Worm (Caenorhabditis elegans): ENCODE results near the gene srz-64.

Gene srz-64

DNA sequence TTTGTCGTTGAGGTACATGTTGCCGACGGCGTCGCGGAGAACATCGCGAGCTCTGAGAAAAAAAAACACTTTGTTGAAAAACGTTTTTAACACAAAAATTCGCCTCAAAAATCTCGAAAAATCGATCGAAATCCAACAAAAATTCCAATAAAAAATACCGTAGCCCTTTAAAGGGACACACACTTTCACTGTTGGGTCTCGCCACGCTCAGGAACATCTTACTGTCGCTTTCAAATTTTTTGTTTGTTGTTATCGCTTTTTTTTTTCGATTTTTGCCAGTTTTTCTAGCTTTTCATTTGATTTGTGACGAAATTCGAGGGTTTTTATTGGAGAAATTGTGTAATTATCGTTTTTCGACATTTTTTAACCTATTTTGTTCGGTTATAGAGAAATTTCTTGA is 13.5 kb upstream of the srz-64 start:
- TF ChIP-seq ceh-43 (GFP tag; optimal IDR thresholded peaks at IDR 0.05) (no peak), unc-120 (tag; optimal IDR thresholded peaks at IDR 0.05; ENCODE audit: poor library complexity, severe bottlenecking) (no peak), nhr-2 (tag; optimal IDR thresholded peaks at IDR 0.05) (no peak), ham-2 (GFP tag; optimal IDR thresholded peaks at IDR 0.05) (no peak), unc-62 (GFP tag; optimal IDR thresholded peaks at IDR 0.05) (no peak), mls-2 (tag; optimal IDR thresholded peaks at IDR 0.05) (no peak), mab-5 (tag; optimal IDR thresholded peaks at IDR 0.05) (no peak)

DNA sequence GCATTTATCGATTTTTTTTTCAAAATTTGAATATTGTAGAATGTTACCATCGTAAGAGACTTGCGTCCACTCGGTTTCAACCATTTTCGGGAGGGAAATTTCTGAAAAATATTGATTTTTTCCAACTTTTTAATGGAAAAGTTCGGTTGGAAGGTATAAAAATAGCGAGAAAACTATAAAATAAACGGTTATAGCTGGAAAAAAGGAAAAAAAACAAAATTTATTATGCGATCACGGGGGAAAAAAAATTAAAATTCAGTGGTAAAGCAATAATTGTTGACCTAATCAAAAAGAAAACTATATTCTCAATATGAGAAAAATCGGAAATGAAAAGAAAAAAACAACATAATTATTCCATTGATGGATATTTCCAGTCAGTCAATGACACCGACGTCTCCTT is 13.0 kb upstream of the srz-64 start, which contains the start of gene emc-2:
TSS of gene emc-2 (minus strand) at position 101 of the 400 bp plus-strand sequence.
- no peak for TF ChIP-seq cnd-1 (tag; optimal IDR thresholded peaks at IDR 0.05)
- no peak for TF ChIP-seq nhr-76 (tag; optimal IDR thresholded peaks at IDR 0.05)
- no peak for TF ChIP-seq lin-32 (GFP tag; optimal IDR thresholded peaks at IDR 0.05)
- TF ChIP-seq mls-2 (tag; optimal IDR thresholded peaks at IDR 0.05), result no peak
- TF ChIP-seq zip-8 (tag; optimal IDR thresholded peaks at IDR 0.05), result no peak
- TF ChIP-seq snpc-4 (tag; optimal IDR thresholded peaks at IDR 0.05), result no peak
- TF ChIP-seq blmp-1 (tag; optimal IDR thresholded peaks at IDR 0.05), result no peak
- no peak for TF ChIP-seq nhr-28 (tag; optimal IDR thresholded peaks at IDR 0.05)
- no peak for TF ChIP-seq elt-1 (tag; optimal IDR thresholded peaks at IDR 0.05; ENCODE audit: borderline replicate concordance, insufficient read depth)
- no peak for TF ChIP-seq mab-5 (tag; optimal IDR thresholded peaks at IDR 0.05)
- TF ChIP-seq ceh-43 (GFP tag; optimal IDR thresholded peaks at IDR 0.05), result no peak
- TF ChIP-seq flh-1 (GFP tag; optimal IDR thresholded peaks at IDR 0.05), result no peak
- TF ChIP-seq nhr-2 (tag; optimal IDR thresholded peaks at IDR 0.05), result no peak
- no peak for TF ChIP-seq sptf-1 (tag; optimal IDR thresholded peaks at IDR 0.05)
- no peak for TF ChIP-seq drap-1 (GFP tag; optimal IDR thresholded peaks at IDR 0.05)

DNA sequence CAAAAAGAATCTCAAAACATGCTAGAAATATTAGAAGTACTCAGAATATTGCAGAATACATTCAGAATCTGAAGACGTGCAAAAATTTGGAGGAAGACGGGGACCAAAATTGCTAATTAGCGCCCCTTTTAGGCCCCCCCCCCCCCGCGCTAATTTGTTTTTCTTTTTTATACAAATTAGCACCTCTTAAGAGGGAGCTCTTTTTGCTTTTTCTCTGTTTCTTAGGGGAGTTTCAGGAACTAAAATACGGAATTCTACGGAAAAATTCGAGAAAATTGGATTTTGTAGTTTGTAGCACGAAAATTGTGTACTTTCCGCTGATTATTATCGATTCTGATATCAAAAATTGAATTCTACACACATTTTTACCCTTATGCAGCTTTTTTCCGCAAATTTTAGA is 8.5 kb upstream of the srz-64 start, which contains the start of gene glb-31:
TSS of gene glb-31 (minus strand) at position 101 of the 400 bp plus-strand sequence.
- TF ChIP-seq pha-4 (tag; optimal IDR thresholded peaks at IDR 0.05) (no peak), cnd-1 (tag; optimal IDR thresholded peaks at IDR 0.05) (no peak), elt-1 (tag; optimal IDR thresholded peaks at IDR 0.05; ENCODE audit: borderline replicate concordance, insufficient read depth) (no peak), lin-32 (GFP tag; optimal IDR thresholded peaks at IDR 0.05) (no peak), nhr-12 (tag; optimal IDR thresholded peaks at IDR 0.05) (no peak), nhr-76 (tag; optimal IDR thresholded peaks at IDR 0.05) (no peak), blmp-1 (tag; optimal IDR thresholded peaks at IDR 0.05) (no peak), ceh-43 (GFP tag; optimal IDR thresholded peaks at IDR 0.05) (no peak), elt-3 (tag; optimal IDR thresholded peaks at IDR 0.05) (no peak), unc-120 (tag; optimal IDR thresholded peaks at IDR 0.05; ENCODE audit: poor library complexity, severe bottlenecking) (no peak), tbx-8 (GFP tag; optimal IDR thresholded peaks at IDR 0.05) (no peak), unc-39 (tag; optimal IDR thresholded peaks at IDR 0.05) (no peak), ztf-11 (tag; optimal IDR thresholded peaks at IDR 0.05) (no peak), ham-2 (GFP tag; optimal IDR thresholded peaks at IDR 0.05) (no peak)

DNA sequence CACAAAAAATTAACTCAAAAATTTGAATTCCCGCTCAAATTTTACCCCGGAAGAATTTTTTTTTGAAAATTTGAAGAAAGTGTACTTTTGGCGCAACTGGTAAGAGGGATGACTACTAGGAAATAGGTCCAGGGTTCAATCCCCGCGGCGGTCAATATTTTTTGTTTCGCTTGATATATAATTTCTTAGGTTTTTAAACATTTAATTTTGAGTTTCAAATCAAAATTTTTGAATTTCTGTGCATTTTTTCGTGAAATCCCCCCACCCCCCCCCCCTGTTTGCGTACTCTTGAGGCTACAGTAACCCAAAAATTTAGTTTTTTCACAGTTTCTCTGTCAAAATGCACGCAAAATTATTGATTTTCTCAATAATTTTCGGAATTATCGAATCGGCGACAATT is 5.1 kb upstream of the srz-64 start, which contains the start of gene Y57G7A.1:
TSS of gene Y57G7A.1 (plus strand) at position 301 of the 400 bp plus-strand sequence.
- TF ChIP-seq unc-39 (tag; optimal IDR thresholded peaks at IDR 0.05), result no peak
- TF ChIP-seq hlh-1 (tag; optimal IDR thresholded peaks at IDR 0.05), result no peak
- no peak for TF ChIP-seq mep-1 (tag; optimal IDR thresholded peaks at IDR 0.05)
- TF ChIP-seq zip-8 (tag; optimal IDR thresholded peaks at IDR 0.05), result no peak
- no peak for TF ChIP-seq bed-3 (GFP tag; optimal IDR thresholded peaks at IDR 0.05)
- no peak for TF ChIP-seq tbx-8 (GFP tag; optimal IDR thresholded peaks at IDR 0.05)
- TF ChIP-seq nhr-28 (tag; optimal IDR thresholded peaks at IDR 0.05), result no peak
- no peak for TF ChIP-seq flh-1 (GFP tag; optimal IDR thresholded peaks at IDR 0.05)
- TF ChIP-seq nhr-2 (tag; optimal IDR thresholded peaks at IDR 0.05), result no peak
- no peak for TF ChIP-seq sptf-1 (tag; optimal IDR thresholded peaks at IDR 0.05)
- no peak for TF ChIP-seq nhr-76 (tag; optimal IDR thresholded peaks at IDR 0.05)
- TF ChIP-seq lsy-2 (tag; optimal IDR thresholded peaks at IDR 0.05), result no peak
- no peak for TF ChIP-seq ham-2 (GFP tag; optimal IDR thresholded peaks at IDR 0.05)
- TF ChIP-seq drap-1 (GFP tag; optimal IDR thresholded peaks at IDR 0.05), result no peak
- TF ChIP-seq unc-62 (GFP tag; optimal IDR thresholded peaks at IDR 0.05), result no peak
- no peak for TF ChIP-seq elt-1 (tag; optimal IDR thresholded peaks at IDR 0.05; ENCODE audit: borderline replicate concordance, insufficient read depth)
- no peak for TF ChIP-seq lin-32 (GFP tag; optimal IDR thresholded peaks at IDR 0.05)

DNA sequence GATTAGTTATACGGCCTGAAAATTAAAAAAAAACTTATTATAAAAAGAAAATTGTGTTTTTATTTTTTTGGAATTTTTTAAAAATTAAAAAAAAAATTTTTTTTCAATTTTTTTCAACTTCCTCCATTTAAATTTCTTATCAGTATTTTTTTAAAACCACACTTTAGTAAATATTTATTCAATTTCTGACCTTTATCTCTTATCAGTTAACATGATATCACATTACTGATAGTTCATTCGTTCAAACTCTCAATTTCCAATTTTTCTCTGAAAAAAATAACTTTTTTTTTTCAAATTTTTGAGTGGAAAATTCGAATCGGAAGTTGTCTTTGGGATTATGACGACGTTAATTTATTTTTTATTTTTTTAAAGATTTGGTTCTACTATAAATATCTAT is 4.6 kb upstream of the srz-64 start:
- TF ChIP-seq mls-2 (tag; optimal IDR thresholded peaks at IDR 0.05) (no peak), elt-3 (tag; optimal IDR thresholded peaks at IDR 0.05) (no peak), ceh-39 (tag; optimal IDR thresholded peaks at IDR 0.05) (no peak), lin-32 (GFP tag; optimal IDR thresholded peaks at IDR 0.05) (no peak), cnd-1 (tag; optimal IDR thresholded peaks at IDR 0.05) (no peak), sem-2 (GFP tag; optimal IDR thresholded peaks at IDR 0.05) (no peak), ceh-83 (GFP tag; optimal IDR thresholded peaks at IDR 0.05) (no peak), nhr-28 (tag; optimal IDR thresholded peaks at IDR 0.05) (no peak)
